Fruit fly (Drosophila melanogaster) whole organism, embryonic: ENCODE data around the gene CG12116.

Experiments used
- Adf1 ChIP-seq: fragments of 200-800 bp; sonication (Bioruptor generic); IDR thresholded peaks from 2 replicates; pipeline ENCODE4 v1.3.6; 2022; ENCODE audit warnings: missing biosample characterization, missing genetic modification characterization
- CG10267 ChIP-seq: fragments of 200-800 bp; sonication (Bioruptor generic); optimal IDR thresholded peaks from 2 replicates; lab custom pipeline; 2018; ENCODE audit warnings: missing biosample characterization, mild to moderate bottlenecking, missing genetic modification characterization, moderate library complexity
- CG10274 ChIP-seq: fragments of 200-800 bp; sonication (Bioruptor generic); optimal IDR thresholded peaks from 3 replicates; lab custom pipeline; 2017; ENCODE audit warnings: missing biosample characterization, mild to moderate bottlenecking, missing genetic modification characterization
- CG10366 ChIP-seq: fragments of 200-800 bp; sonication (Bioruptor generic); IDR thresholded peaks from 2 replicates; pipeline ENCODE4 v1.3.6; 2022; ENCODE audit warnings: missing biosample characterization, missing genetic modification characterization
- CG11504 ChIP-seq: fragments of 200-800 bp; sonication (Bioruptor generic); optimal IDR thresholded peaks from 3 replicates; lab custom pipeline; 2019; ENCODE audit warnings: missing biosample characterization, mild to moderate bottlenecking, missing genetic modification characterization, moderate library complexity
- CG12942 ChIP-seq: fragments of 200-800 bp; sonication (Bioruptor generic); optimal IDR thresholded peaks from 3 replicates; lab custom pipeline; 2016; ENCODE audit warnings: missing biosample characterization, missing genetic modification characterization
- CG14710 ChIP-seq: fragments of 200-800 bp; sonication (Bioruptor generic); optimal IDR thresholded peaks from 3 replicates; lab custom pipeline; 2019; ENCODE audit warnings: missing biosample characterization, mild to moderate bottlenecking, missing genetic modification characterization, moderate library complexity
- CG14965 ChIP-seq: fragments of 200-800 bp; sonication (Bioruptor generic); optimal IDR thresholded peaks from 2 replicates; lab custom pipeline; 2016; ENCODE audit warnings: missing biosample characterization, missing genetic modification characterization, borderline replicate concordance
- CG1603 ChIP-seq: fragments of 200-800 bp; sonication (Bioruptor generic); optimal IDR thresholded peaks from 2 replicates; lab custom pipeline; 2019; ENCODE audit warnings: missing biosample characterization, mild to moderate bottlenecking, missing genetic modification characterization, moderate library complexity
- CG16815 ChIP-seq: fragments of 200-800 bp; sonication (Bioruptor generic); optimal IDR thresholded peaks from 3 replicates; lab custom pipeline; 2017; ENCODE audit warnings: missing biosample characterization, mild to moderate bottlenecking, missing genetic modification characterization
- CG17359 ChIP-seq: fragments of 200-800 bp; sonication (Bioruptor generic); optimal IDR thresholded peaks from 3 replicates; lab custom pipeline; 2018; ENCODE audit warnings: missing biosample characterization, mild to moderate bottlenecking, missing genetic modification characterization, moderate library complexity
- CG17612 ChIP-seq: fragments of 200-800 bp; sonication (Bioruptor generic); IDR thresholded peaks from 2 replicates; pipeline ENCODE4 v1.3.6; 2022; ENCODE audit warnings: missing biosample characterization, missing genetic modification characterization
- CG17912 ChIP-seq: fragments of 200-800 bp; sonication (Bioruptor generic); optimal IDR thresholded peaks from 2 replicates; lab custom pipeline; 2018; ENCODE audit warnings: missing biosample characterization, mild to moderate bottlenecking, missing genetic modification characterization
- CG1792 ChIP-seq: fragments of 200-800 bp; sonication (Bioruptor generic); optimal IDR thresholded peaks from 2 replicates; lab custom pipeline; 2016; ENCODE audit warnings: missing biosample characterization, missing genetic modification characterization
- CG18476 ChIP-seq: fragments of 200-800 bp; sonication (Bioruptor generic); optimal IDR thresholded peaks from 2 replicates; lab custom pipeline; 2016; ENCODE audit warnings: missing biosample characterization, mild to moderate bottlenecking, missing genetic modification characterization
- CG30403 ChIP-seq: fragments of 200-800 bp; sonication (Bioruptor generic); optimal IDR thresholded peaks from 3 replicates; lab custom pipeline; 2016; ENCODE audit warnings: missing biosample characterization, missing genetic modification characterization
- CG31441 ChIP-seq: fragments of 200-800 bp; sonication (Bioruptor generic); IDR thresholded peaks from 2 replicates; pipeline ENCODE4 v1.3.6; 2022; ENCODE audit warnings: missing biosample characterization, missing genetic modification characterization
- CG3838 ChIP-seq: fragments of 200-800 bp; sonication (Bioruptor generic); optimal IDR thresholded peaks from 3 replicates; lab custom pipeline; 2016; ENCODE audit warnings: missing biosample characterization, missing genetic modification characterization
- CG3995 ChIP-seq: fragments of 200-800 bp; sonication (Bioruptor generic); optimal IDR thresholded peaks from 3 replicates; lab custom pipeline; 2016; ENCODE audit warnings: missing biosample characterization, missing genetic modification characterization
- CG4282 ChIP-seq: fragments of 200-800 bp; sonication (Bioruptor generic); optimal IDR thresholded peaks from 2 replicates; lab custom pipeline; 2016; ENCODE audit warnings: missing biosample characterization, missing genetic modification characterization
- CG6654 ChIP-seq: fragments of 200-800 bp; sonication (Bioruptor generic); optimal IDR thresholded peaks from 2 replicates; lab custom pipeline; 2017; ENCODE audit warnings: missing biosample characterization, mild to moderate bottlenecking, missing genetic modification characterization
- CG7357 ChIP-seq: fragments of 200-800 bp; sonication (Bioruptor generic); IDR thresholded peaks from 3 replicates; pipeline ENCODE4 v1.3.6; 2022; ENCODE audit warnings: missing biosample characterization, missing genetic modification characterization
- Chrac-16 ChIP-seq: fragments of 200-800 bp; sonication (Bioruptor generic); optimal IDR thresholded peaks from 3 replicates; lab custom pipeline; 2016; ENCODE audit warnings: missing biosample characterization, missing genetic modification characterization
- Ets65A ChIP-seq: fragments of 200-800 bp; sonication (Bioruptor generic); peaks from one replicate; lab custom pipeline; 2016; ENCODE audit warnings: missing biosample characterization, missing genetic modification characterization
- HLH54F ChIP-seq: fragments of 200-800 bp; sonication (Bioruptor generic); optimal IDR thresholded peaks from 3 replicates; lab custom pipeline; 2016; ENCODE audit warnings: missing biosample characterization, missing genetic modification characterization
- HmgZ ChIP-seq: fragments of 200-800 bp; sonication (Bioruptor generic); optimal IDR thresholded peaks from 2 replicates; lab custom pipeline; 2018; ENCODE audit warnings: missing biosample characterization, mild to moderate bottlenecking, missing genetic modification characterization
- MBD-R2 ChIP-seq: fragments of 200-800 bp; sonication (Bioruptor generic); IDR thresholded peaks from 2 replicates; pipeline ENCODE4 v1.3.6; 2022; ENCODE audit warnings: missing biosample characterization, missing genetic modification characterization
- MESR4 ChIP-seq: fragments of 200-800 bp; sonication (Bioruptor generic); optimal IDR thresholded peaks from 2 replicates; lab custom pipeline; 2018; ENCODE audit warnings: missing biosample characterization, mild to moderate bottlenecking, missing genetic modification characterization, moderate library complexity
- Med ChIP-seq: fragments of 200-800 bp; sonication (Bioruptor generic); peaks from one replicate; lab custom pipeline; 2016; ENCODE audit warnings: missing biosample characterization, missing genetic modification characterization, mild to moderate bottlenecking, inconsistent platforms, moderate library complexity
- NC2β ChIP-seq: fragments of 200-800 bp; sonication (Bioruptor generic); optimal IDR thresholded peaks from 2 replicates; lab custom pipeline; 2016; ENCODE audit warnings: missing biosample characterization, missing genetic modification characterization
- Oaz ChIP-seq: fragments of 200-800 bp; sonication (Bioruptor generic); IDR thresholded peaks from 2 replicates; pipeline ENCODE4 v1.3.6; 2022; ENCODE audit warnings: missing biosample characterization, missing genetic modification characterization
- Oli ChIP-seq: fragments of 200-800 bp; sonication (Bioruptor generic); optimal IDR thresholded peaks from 2 replicates; lab custom pipeline; 2018; ENCODE audit warnings: missing biosample characterization, mild to moderate bottlenecking, missing genetic modification characterization, moderate library complexity
- Side ChIP-seq: fragments of 200-800 bp; sonication (Bioruptor generic); optimal IDR thresholded peaks from 2 replicates; lab custom pipeline; 2016; ENCODE audit warnings: missing biosample characterization, missing genetic modification characterization
- Sry-δ ChIP-seq: fragments of 200-800 bp; sonication (Bioruptor generic); optimal IDR thresholded peaks from 2 replicates; lab custom pipeline; 2016; ENCODE audit warnings: missing biosample characterization, missing genetic modification characterization
- Taf1 ChIP-seq: fragments of 200-800 bp; sonication (Bioruptor generic); IDR thresholded peaks from 2 replicates; pipeline ENCODE4 v1.3.6; 2022; ENCODE audit warnings: missing biosample characterization, missing genetic modification characterization
- abd-A ChIP-seq: fragments of 200-800 bp; sonication (Bioruptor generic); optimal IDR thresholded peaks from 3 replicates; lab custom pipeline; 2019; ENCODE audit warnings: missing biosample characterization, mild to moderate bottlenecking, missing genetic modification characterization, moderate library complexity
- aop ChIP-seq: fragments of 200-800 bp; sonication (Bioruptor generic); IDR thresholded peaks from 2 replicates; pipeline ENCODE4 v1.3.6; 2022; ENCODE audit warnings: missing biosample characterization, missing genetic modification characterization
- crp ChIP-seq, 2 experiments: fragments of 200-800 bp; sonication (Bioruptor generic); optimal IDR thresholded peaks; 2 replicates in 1 of 2; 3 replicates in 1 of 2; lab custom pipeline; 2017; ENCODE audit warnings: missing biosample characterization in 2 of 2, missing genetic modification characterization in 2 of 2, mild to moderate bottlenecking in 1 of 2, moderate library complexity in 1 of 2
- dimm ChIP-seq: fragments of 200-800 bp; sonication (Bioruptor generic); IDR thresholded peaks from 2 replicates; pipeline ENCODE4 v1.3.6; 2022; ENCODE audit warnings: missing biosample characterization, missing genetic modification characterization
- disco-r ChIP-seq: fragments of 200-800 bp; sonication (Bioruptor generic); optimal IDR thresholded peaks from 2 replicates; lab custom pipeline; 2016; ENCODE audit warnings: missing biosample characterization, missing genetic modification characterization
- grau ChIP-seq: fragments of 200-800 bp; optimal IDR thresholded peaks from 3 replicates; lab custom pipeline; 2019; ENCODE audit warnings: missing biosample characterization, mild to moderate bottlenecking, missing genetic modification characterization, moderate library complexity
- ind ChIP-seq: fragments of 200-800 bp; sonication (Bioruptor generic); optimal IDR thresholded peaks from 3 replicates; lab custom pipeline; 2016; ENCODE audit warnings: missing biosample characterization, missing genetic modification characterization
- jigr1 ChIP-seq: fragments of 200-800 bp; sonication (Bioruptor generic); IDR thresholded peaks from 3 replicates; pipeline ENCODE4 v1.3.6; 2022; ENCODE audit warnings: missing biosample characterization, missing genetic modification characterization
- kni ChIP-seq: fragments of 200-800 bp; sonication (Bioruptor generic); optimal IDR thresholded peaks from 3 replicates; lab custom pipeline; 2017; ENCODE audit warnings: mild to moderate bottlenecking, missing biosample characterization, missing genetic modification reagents, missing genetic modification characterization
- salm ChIP-seq: fragments of 200-800 bp; sonication (Bioruptor generic); optimal IDR thresholded peaks from 2 replicates; lab custom pipeline; 2018; ENCODE audit warnings: missing biosample characterization, mild to moderate bottlenecking, missing genetic modification characterization
- slp2 ChIP-seq: fragments of 200-800 bp; sonication (Bioruptor generic); optimal IDR thresholded peaks from 2 replicates; lab custom pipeline; 2016; ENCODE audit warnings: missing biosample characterization, missing genetic modification characterization
- sug ChIP-seq: fragments of 200-800 bp; optimal IDR thresholded peaks from 2 replicates; lab custom pipeline; 2019; ENCODE audit warnings: missing biosample characterization, mild to moderate bottlenecking, missing genetic modification characterization, moderate library complexity
- tna ChIP-seq: fragments of 200-800 bp; sonication (Bioruptor generic); IDR thresholded peaks from 2 replicates; pipeline ENCODE4 v1.3.6; 2022; ENCODE audit warnings: missing biosample characterization, missing genetic modification characterization; ENCODE audit not compliant: partially characterized antibody
- trem ChIP-seq: fragments of 200-800 bp; optimal IDR thresholded peaks from 3 replicates; lab custom pipeline; 2019; ENCODE audit warnings: missing biosample characterization, mild to moderate bottlenecking, missing genetic modification characterization, moderate library complexity
- vnd ChIP-seq: fragments of 200-800 bp; sonication (Bioruptor generic); IDR thresholded peaks from 3 replicates; pipeline ENCODE4 v1.3.6; 2022; ENCODE audit warnings: missing biosample characterization, missing genetic modification characterization; ENCODE audit not compliant: partially characterized antibody
- zf30C ChIP-seq: fragments of 200-800 bp; sonication (Bioruptor generic); optimal IDR thresholded peaks from 3 replicates; lab custom pipeline; 2018; ENCODE audit warnings: missing biosample characterization, mild to moderate bottlenecking, missing genetic modification characterization

The CG12116 gene

dm6 chrX:8492849-8493248 is 24.0 kb upstream of the CG12116 start (continued):
- TF ChIP-seq NC2β: no peak
- TF ChIP-seq Taf1: no peak
- peak; percentile 13 for TF ChIP-seq CG17912 (GFP tag; lab: Kevin White, UChicago)
- TF ChIP-seq CG14965 (GFP tag; lab: Kevin White, UChicago): no peak
- TF ChIP-seq CG30403 (GFP tag; lab: Kevin White, UChicago): peak; percentile 68
- peak; percentile 71 for TF ChIP-seq ind (GFP tag; lab: Kevin White, UChicago)
- TF ChIP-seq Oli: peak; percentile 86
- TF ChIP-seq jigr1 (GFP tag; lab: Robert Waterston, UW): peak; percentile 68; the same call in 1 of the 3 replicates
- peak; percentile 29 for TF ChIP-seq HmgZ (tag; lab: Kevin White, UChicago)
- peak; percentile 81 for TF ChIP-seq CG1603 (tag; lab: Kevin White, UChicago)
- TF ChIP-seq Med (GFP tag; lab: Kevin White, UChicago): peak; percentile 78
- TF ChIP-seq CG12942: peak; percentile 20
- TF ChIP-seq CG3995: no peak
- peak in 1 of 2 experiments; percentile 34 for TF ChIP-seq crp (GFP tag; optimal IDR thresholded peaks at IDR 0.05; lab: Kevin White, UChicago)
- peak; percentile 73; the same call in 2 of the 3 replicates for TF ChIP-seq CG7357
- no peak for TF ChIP-seq CG3838
- no peak for TF ChIP-seq kni
- TF ChIP-seq sug (tag; lab: Kevin White, UChicago): peak; percentile 0
- peak; percentile 8 for TF ChIP-seq CG16815 (GFP tag; lab: Kevin White, UChicago)
- peak; percentile 90 for TF ChIP-seq CG17359
- TF ChIP-seq disco-r (GFP tag; lab: Kevin White, UChicago): no peak
- no peak for TF ChIP-seq Sry-δ (GFP tag; lab: Kevin White, UChicago)
- no peak for TF ChIP-seq MESR4
- peak; percentile 39 for TF ChIP-seq Chrac-16
- TF ChIP-seq CG6654 (GFP tag; lab: Kevin White, UChicago): peak; percentile 25
- TF ChIP-seq CG10267 (tag; lab: Kevin White, UChicago): peak; percentile 54
- no peak for TF ChIP-seq vnd (GFP tag; lab: Robert Waterston, UW)
- peak; percentile 33; the same call in 1 of the 2 replicates for TF ChIP-seq MBD-R2 (GFP tag; lab: Robert Waterston, UW)
- no peak for TF ChIP-seq tna (GFP tag; lab: Robert Waterston, UW)
- TF ChIP-seq salm (tag; lab: Kevin White, UChicago): peak; percentile 82
- no peak for TF ChIP-seq abd-A (tag; lab: Kevin White, UChicago)
- TF ChIP-seq CG1792 (GFP tag; lab: Kevin White, UChicago): no peak
- peak; percentile 92 for TF ChIP-seq CG11504 (tag; lab: Kevin White, UChicago)
- TF ChIP-seq dimm (GFP tag; lab: Robert Waterston, UW): peak; percentile 67
- TF ChIP-seq zf30C: no peak
- peak; percentile 81 for TF ChIP-seq CG31441 (GFP tag; lab: Robert Waterston, UW)
- no peak for TF ChIP-seq slp2 (GFP tag; lab: Kevin White, UChicago)
- TF ChIP-seq Side (GFP tag; lab: Kevin White, UChicago): no peak
- TF ChIP-seq Ets65A (GFP tag; lab: Kevin White, UChicago): peak; percentile 85
- peak; percentile 5 for TF ChIP-seq CG18476 (GFP tag; lab: Kevin White, UChicago)
- no peak for TF ChIP-seq Adf1
- TF ChIP-seq CG4282 (GFP tag; lab: Kevin White, UChicago): no peak
- peak; percentile 3 for TF ChIP-seq CG10274 (GFP tag; lab: Kevin White, UChicago)
- TF ChIP-seq aop: peak; percentile 54; the same call in 1 of the 2 replicates
- peak; percentile 72 for TF ChIP-seq Oaz (GFP tag; lab: Robert Waterston, UW)
- peak; percentile 67 for TF ChIP-seq grau
- no peak for TF ChIP-seq HLH54F
- peak; percentile 87 for TF ChIP-seq CG10366 (GFP tag; lab: Robert Waterston, UW)
- peak; percentile 48 for TF ChIP-seq CG14710 (tag; lab: Kevin White, UChicago)
- peak; percentile 54 for TF ChIP-seq trem
- no peak for TF ChIP-seq CG17612
